Fruit fly (Drosophila melanogaster): ENCODE data around the gene CG5478.
"Not testable (repeated sequence)": the region's sequence is repeated elsewhere in the genome, so short reads cannot be mapped to it uniquely, and the experiment has no call there.

DNA sequence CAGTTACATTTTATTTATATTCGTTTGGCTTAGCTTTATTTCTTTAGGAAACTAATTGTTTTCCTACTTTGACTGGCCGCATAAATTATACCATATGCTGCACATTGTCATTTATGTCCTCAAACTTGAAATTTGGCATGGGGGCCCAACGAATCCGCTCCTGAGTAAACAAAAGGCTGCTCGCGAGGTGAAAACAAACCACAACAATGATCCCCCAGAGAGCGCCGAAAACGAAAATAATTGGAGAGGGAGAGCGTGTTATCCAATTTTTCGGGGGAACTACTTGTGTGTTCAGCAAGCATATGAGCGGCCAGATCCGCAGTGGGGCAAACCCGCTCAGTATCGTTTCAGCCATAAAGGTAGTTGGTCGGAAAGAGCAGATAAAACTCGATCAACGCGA, 25.4 kb downstream of the CG5478 start, which contains the start of gene EndoU:
- not testable (repeated sequence) for TF ChIP-seq CG32121 (GFP tag; IDR thresholded peaks at IDR 0.05); Pif1A (GFP tag; optimal IDR thresholded peaks at IDR 0.05); CG17806 (tag; optimal IDR thresholded peaks at IDR 0.05)

Data from whole organism, pupa.